Worm (Caenorhabditis elegans): ENCODE data around the gene T21D12.12.
A peak's percentile ranks its signal among the peaks of the same experiment; 100 is the strongest.

Gene T21D12.12

ce11 chrIV:266148-266547 is at the start of gene T21D12.12:
Gene T21D12.12 (plus strand): TSS chrIV:266448.
- TF ChIP-seq pbrm-1 (GFP tag; IDR thresholded peaks at IDR 0.05) (no peak), egrh-3 (GFP tag; IDR thresholded peaks at IDR 0.05) (no peak), rpc-1 (optimal IDR thresholded peaks at IDR 0.05) (no peak), rpc-1 (tag; optimal IDR thresholded peaks at IDR 0.05) (no peak), repo-1 (tag; optimal IDR thresholded peaks at IDR 0.05) (no peak)

- TF ChIP-seq ztf-22 (GFP tag; optimal IDR thresholded peaks at IDR 0.05) (no peak), F39B2.1 (GFP tag; IDR thresholded peaks at IDR 0.05) (no peak), F33H1.4 (GFP tag; IDR thresholded peaks at IDR 0.05) (no peak), ztf-18 (tag; optimal IDR thresholded peaks at IDR 0.05) (no peak), athp-1 (tag; optimal IDR thresholded peaks at IDR 0.05) (no peak), xnd-1 (tag; optimal IDR thresholded peaks at IDR 0.05) (no peak), hlh-12 (tag; optimal IDR thresholded peaks at IDR 0.05) (no peak), hmg-1.2 (GFP tag; IDR thresholded peaks at IDR 0.05) (no peak), nhr-80 (tag; optimal IDR thresholded peaks at IDR 0.05) (no peak), atf-7 (tag; optimal IDR thresholded peaks at IDR 0.05) (no peak), madf-10 (tag; optimal IDR thresholded peaks at IDR 0.05) (no peak), B0035.1 (tag; optimal IDR thresholded peaks at IDR 0.05) (no peak), F23B12.7 (tag; optimal IDR thresholded peaks at IDR 0.05; ENCODE audit: insufficient read depth) (no peak), rec-8 (tag; optimal IDR thresholded peaks at IDR 0.05) (no peak), attf-6 (GFP tag; IDR thresholded peaks at IDR 0.05) (no peak)
Measured at ce11 chrIV:218252-218651, 48.0 kb upstream of the T21D12.12 start, which contains the start of gene prdx-6. Gene prdx-6 (plus strand): TSS chrIV:218552.

- TF ChIP-seq dox-1 (GFP tag; IDR thresholded peaks at IDR 0.05) (peak; percentile 29; the same call in 1 of the 2 replicates), zim-3 (tag; optimal IDR thresholded peaks at IDR 0.05) (peak; percentile 95)
Measured at ce11 chrIV:230714-231113, 35.5 kb upstream of the T21D12.12 start.

DNA sequence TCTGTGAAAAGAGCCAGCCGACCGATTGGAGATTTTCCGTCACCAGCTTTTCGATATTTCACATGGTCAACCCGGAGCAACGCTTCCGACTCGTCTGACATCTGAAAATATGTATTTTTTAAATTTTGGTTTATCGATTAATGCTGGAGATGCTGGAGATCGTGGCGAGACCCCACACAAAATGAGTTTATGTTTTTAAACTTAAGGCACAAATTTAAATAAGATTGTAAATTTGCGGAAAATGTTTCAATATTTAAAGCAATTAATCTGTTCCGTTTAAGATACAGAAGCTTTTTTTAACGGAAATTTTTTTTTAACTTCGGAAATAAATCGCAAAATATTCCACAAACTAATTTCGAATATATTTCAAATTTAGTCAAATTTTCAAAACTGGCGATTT is 34.6 kb upstream of the T21D12.12 start, which contains the start of gene gtf-2H1:
Gene gtf-2H1 (minus strand): TSS at position 101 of the 400 bp plus-strand sequence.
- no peak for TF ChIP-seq nhr-27 (tag; optimal IDR thresholded peaks at IDR 0.05)
- TF ChIP-seq lin-40 (tag; optimal IDR thresholded peaks at IDR 0.05) = no peak
- no peak for TF ChIP-seq lin-54 (GFP tag; optimal IDR thresholded peaks at IDR 0.05)
- no peak for TF ChIP-seq repo-1 (tag; optimal IDR thresholded peaks at IDR 0.05)
- no peak for TF ChIP-seq F49E8.2 (tag; optimal IDR thresholded peaks at IDR 0.05; ENCODE audit: insufficient read depth)
- no peak for TF ChIP-seq atf-7 (tag; optimal IDR thresholded peaks at IDR 0.05)

ce11 chrIV:236138-236537 is 30.1 kb upstream of the T21D12.12 start:
- TF ChIP-seq efl-1 (GFP tag; optimal IDR thresholded peaks at IDR 0.05) = no peak
- peak; percentile 98 for TF ChIP-seq zim-3 (tag; optimal IDR thresholded peaks at IDR 0.05)
- peak; percentile 39; the same call in 1 of the 2 replicates for TF ChIP-seq dox-1 (GFP tag; IDR thresholded peaks at IDR 0.05)

ce11 chrIV:237350-237749 is 28.9 kb upstream of the T21D12.12 start, which contains the start of gene ints-13:
Gene ints-13 (minus strand): TSS chrIV:237450.
- TF ChIP-seq F39B2.1 (GFP tag; IDR thresholded peaks at IDR 0.05) = no peak
- peak; percentile 48 for TF ChIP-seq lsl-1 (GFP tag; optimal IDR thresholded peaks at IDR 0.05)
- no peak for TF ChIP-seq snpc-1.1 (tag; optimal IDR thresholded peaks at IDR 0.05; ENCODE audit: insufficient read depth)
- no peak for TF ChIP-seq hsf-1 (GFP tag; IDR thresholded peaks at IDR 0.05)
